Worm (Caenorhabditis elegans) whole organism, L3 larva: ENCODE measurements around the gene srj-53.

Experiments used
- R02D3.7 ChIP-seq: fragments of 150-350 bp; optimal IDR thresholded peaks from 2 replicates; lab custom pipeline; 2014; ENCODE audit warnings: missing biosample characterization, missing genetic modification characterization
- ZK546.5 ChIP-seq: sonication (generic microtip); optimal IDR thresholded peaks from 2 replicates; lab custom pipeline; 2017; ENCODE audit warnings: missing biosample characterization, missing genetic modification characterization
- aly-2 ChIP-seq: fragments of 150-350 bp; optimal IDR thresholded peaks from 2 replicates; lab custom pipeline; 2014; ENCODE audit warnings: missing biosample characterization, missing genetic modification characterization
- ceh-16 ChIP-seq: sonication (generic microtip); optimal IDR thresholded peaks from 2 replicates; lab custom pipeline; 2017; ENCODE audit warnings: missing biosample characterization, missing genetic modification characterization
- ceh-28 ChIP-seq: fragments of 150-350 bp; optimal IDR thresholded peaks from 2 replicates; lab custom pipeline; 2014; ENCODE audit warnings: missing biosample characterization, missing genetic modification reagents, missing genetic modification characterization
- ceh-9 ChIP-seq: sonication (generic microtip); optimal IDR thresholded peaks from 2 replicates; lab custom pipeline; 2018; ENCODE audit warnings: missing biosample characterization, missing genetic modification characterization
- daf-12 ChIP-seq: fragments of 150-350 bp; optimal IDR thresholded peaks from 2 replicates; lab custom pipeline; 2014; ENCODE audit warnings: missing biosample characterization, missing genetic modification reagents, missing genetic modification characterization
- egl-27 ChIP-seq: sonication (generic microtip); optimal IDR thresholded peaks from 4 replicates; lab custom pipeline; 2017; ENCODE audit warnings: missing biosample characterization, missing genetic modification reagents, missing genetic modification characterization
- egl-5 ChIP-seq: fragments of 150-350 bp; optimal IDR thresholded peaks from 2 replicates; lab custom pipeline; 2017; ENCODE audit warnings: missing biosample characterization, missing genetic modification reagents, missing genetic modification characterization, inconsistent platforms
- elt-2 ChIP-seq: sonication (generic microtip); optimal IDR thresholded peaks from 2 replicates; lab custom pipeline; 2016; ENCODE audit warnings: missing genetic modification reagents, mild to moderate bottlenecking, missing genetic modification characterization, missing compliant biosample characterization
- elt-3 ChIP-seq, 3 experiments: fragments of 150-350 bp in 1 of 3; sonication (generic microtip) in 2 of 3; optimal IDR thresholded peaks; 2 replicates in 2 of 3; 4 replicates in 1 of 3; lab custom pipeline; 2014 to 2017; ENCODE audit warnings: missing biosample characterization in 3 of 3, missing genetic modification characterization in 3 of 3
- fkh-2 ChIP-seq: fragments of 150-350 bp; optimal IDR thresholded peaks from 2 replicates; lab custom pipeline; 2014; ENCODE audit warnings: missing biosample characterization, missing genetic modification reagents, missing genetic modification characterization
- fos-1 ChIP-seq: fragments of 150-350 bp; optimal IDR thresholded peaks from 2 replicates; lab custom pipeline; 2014; ENCODE audit warnings: missing biosample characterization, missing genetic modification characterization
- hmg-11 ChIP-seq: sonication (generic microtip); optimal IDR thresholded peaks from 2 replicates; lab custom pipeline; 2016; ENCODE audit warnings: missing genetic modification characterization, missing compliant biosample characterization
- jun-1 ChIP-seq: fragments of 150-350 bp; optimal IDR thresholded peaks from 2 replicates; lab custom pipeline; 2014; ENCODE audit warnings: missing biosample characterization, missing genetic modification reagents, missing genetic modification characterization
- lin-15B ChIP-seq: fragments of 150-350 bp; optimal IDR thresholded peaks from 2 replicates; lab custom pipeline; 2014; ENCODE audit warnings: missing biosample characterization, missing genetic modification characterization
- lsy-12 ChIP-seq: sonication (generic microtip); optimal IDR thresholded peaks from 2 replicates; lab custom pipeline; 2016; ENCODE audit warnings: mild to moderate bottlenecking, missing genetic modification characterization, missing compliant biosample characterization
- mdl-1 ChIP-seq: fragments of 150-350 bp; optimal IDR thresholded peaks from 2 replicates; lab custom pipeline; 2014; ENCODE audit warnings: missing biosample characterization, missing genetic modification characterization
- mml-1 ChIP-seq: fragments of 150-350 bp; sonication (generic microtip); optimal IDR thresholded peaks from 3 replicates; lab custom pipeline; 2014; ENCODE audit warnings: missing biosample characterization, missing genetic modification characterization
- nhr-11 ChIP-seq: fragments of 150-350 bp; optimal IDR thresholded peaks from 2 replicates; lab custom pipeline; 2014; ENCODE audit warnings: missing biosample characterization, missing genetic modification characterization
- nhr-12 ChIP-seq: fragments of 150-350 bp; optimal IDR thresholded peaks from 2 replicates; lab custom pipeline; 2014; ENCODE audit warnings: missing biosample characterization, missing genetic modification characterization
- nhr-23 ChIP-seq: fragments of 150-350 bp; optimal IDR thresholded peaks from 2 replicates; lab custom pipeline; 2014; ENCODE audit warnings: missing biosample characterization, missing genetic modification reagents, missing genetic modification characterization
- nhr-25 ChIP-seq: sonication (generic microtip); optimal IDR thresholded peaks from 2 replicates; lab custom pipeline; 2017; ENCODE audit warnings: missing biosample characterization, missing genetic modification characterization
- nhr-28 ChIP-seq: fragments of 150-350 bp; optimal IDR thresholded peaks from 2 replicates; lab custom pipeline; 2014; ENCODE audit warnings: missing biosample characterization, missing genetic modification characterization
- nhr-43 ChIP-seq: sonication (generic microtip); optimal IDR thresholded peaks from 2 replicates; lab custom pipeline; 2016; ENCODE audit warnings: mild to moderate bottlenecking, missing genetic modification characterization, missing compliant biosample characterization; ENCODE audit not compliant: poor library complexity, severe bottlenecking
- nhr-67 ChIP-seq: fragments of 150-350 bp; optimal IDR thresholded peaks from 2 replicates; lab custom pipeline; 2014; ENCODE audit warnings: missing biosample characterization, missing genetic modification characterization
- pqm-1 ChIP-seq: fragments of 150-350 bp; optimal IDR thresholded peaks from 2 replicates; lab custom pipeline; 2017; ENCODE audit warnings: missing biosample characterization, missing genetic modification characterization, inconsistent platforms
- sea-2 ChIP-seq: fragments of 150-350 bp; sonication (generic microtip); optimal IDR thresholded peaks from 4 replicates; lab custom pipeline; 2014; ENCODE audit warnings: missing biosample characterization, missing genetic modification reagents, missing genetic modification characterization
- skn-1 ChIP-seq: fragments of 150-350 bp; optimal IDR thresholded peaks from 2 replicates; lab custom pipeline; 2014; ENCODE audit warnings: missing biosample characterization, missing genetic modification characterization
- snpc-4 ChIP-seq: fragments of 150-350 bp; optimal IDR thresholded peaks from 2 replicates; lab custom pipeline; 2014; ENCODE audit warnings: missing biosample characterization, missing genetic modification characterization
- tbx-2 ChIP-seq: sonication (generic microtip); optimal IDR thresholded peaks from 2 replicates; lab custom pipeline; 2016; ENCODE audit warnings: mild to moderate bottlenecking, missing genetic modification characterization, missing compliant biosample characterization
- unc-39 ChIP-seq: sonication (generic microtip); optimal IDR thresholded peaks from 4 replicates; lab custom pipeline; 2017; ENCODE audit warnings: missing biosample characterization, missing genetic modification characterization
- zag-1 ChIP-seq: fragments of 150-350 bp; optimal IDR thresholded peaks from 2 replicates; lab custom pipeline; 2014; ENCODE audit warnings: missing biosample characterization, missing genetic modification characterization
- ztf-11 ChIP-seq: fragments of 150-350 bp; optimal IDR thresholded peaks from 2 replicates; lab custom pipeline; 2014; ENCODE audit warnings: missing biosample characterization, missing genetic modification characterization
- ztf-4 ChIP-seq: fragments of 150-350 bp; optimal IDR thresholded peaks from 2 replicates; lab custom pipeline; 2014; ENCODE audit warnings: missing biosample characterization, missing genetic modification characterization

srj-53 gene

ce11 chrV:655823-656222, 38.7 kb downstream of the srj-53 start, which contains the start of gene srh-245:
TSS of gene srh-245 (minus strand) at chrV:655923.
- TF ChIP-seq mdl-1 (tag; lab: Kevin White, UChicago) (no peak), unc-39 (tag; lab: Kevin White, UChicago) (no peak), zag-1 (no peak), nhr-25 (tag; lab: Kevin White, UChicago) (no peak), egl-5 (tag; lab: Kevin White, UChicago) (no peak), nhr-23 (tag; lab: Kevin White, UChicago) (no peak), mml-1 (tag; lab: Kevin White, UChicago) (no peak), lsy-12 (tag; lab: Kevin White, UChicago) (no peak), tbx-2 (tag; lab: Kevin White, UChicago) (no peak), nhr-28 (tag; lab: Kevin White, UChicago) (no peak), nhr-67 (tag; lab: Kevin White, UChicago) (no peak), ztf-11 (tag; lab: Kevin White, UChicago) (no peak), hmg-11 (tag; lab: Kevin White, UChicago) (no peak)

- TF ChIP-seq nhr-28 (tag; lab: Kevin White, UChicago) (no peak), ztf-4 (tag; lab: Kevin White, UChicago) (no peak), skn-1 (tag; lab: Kevin White, UChicago) (no peak), elt-2 (tag; lab: Kevin White, UChicago) (no peak), egl-5 (tag; lab: Kevin White, UChicago) (no peak), lsy-12 (tag; lab: Kevin White, UChicago) (no peak), nhr-25 (tag; lab: Kevin White, UChicago) (no peak), nhr-12 (tag; lab: Kevin White, UChicago) (no peak), daf-12 (tag; lab: Kevin White, UChicago) (no peak), sea-2 (GFP tag; lab: Kevin White, UChicago) (no peak), ZK546.5 (tag; lab: Kevin White, UChicago) (no peak)
- TF ChIP-seq, all 47 proteins: peak for 0
These were observed 40.1 kb downstream of the srj-53 start, which contains the start of gene srj-6 for ce11 chrV:654402-654801. TSS of gene srj-6 (minus strand) at chrV:654502.

- TF ChIP-seq tbx-2 (tag; lab: Kevin White, UChicago) (no peak), jun-1 (tag; lab: Kevin White, UChicago) (no peak), pqm-1 (tag; lab: Kevin White, UChicago) (no peak), nhr-11 (tag; lab: Kevin White, UChicago) (no peak), nhr-25 (tag; lab: Kevin White, UChicago) (no peak), elt-3 (tag; optimal IDR thresholded peaks at IDR 0.05; lab: Kevin White, UChicago) (no peak), aly-2 (no peak), lin-15B (tag; lab: Kevin White, UChicago) (no peak), nhr-43 (tag; lab: Kevin White, UChicago) (no peak), ceh-28 (tag; lab: Kevin White, UChicago) (no peak), lsy-12 (tag; lab: Kevin White, UChicago) (no peak), R02D3.7 (tag; lab: Kevin White, UChicago) (no peak), fos-1 (tag; lab: Kevin White, UChicago) (no peak), snpc-4 (tag; lab: Kevin White, UChicago) (no peak), ztf-4 (tag; lab: Kevin White, UChicago) (no peak), ceh-16 (tag; lab: Kevin White, UChicago) (no peak)
These were observed 41.6 kb downstream of the srj-53 start, which contains the start of gene srj-5 for ce11 chrV:652940-653339. TSS of gene srj-5 (minus strand) at chrV:653040.

DNA sequence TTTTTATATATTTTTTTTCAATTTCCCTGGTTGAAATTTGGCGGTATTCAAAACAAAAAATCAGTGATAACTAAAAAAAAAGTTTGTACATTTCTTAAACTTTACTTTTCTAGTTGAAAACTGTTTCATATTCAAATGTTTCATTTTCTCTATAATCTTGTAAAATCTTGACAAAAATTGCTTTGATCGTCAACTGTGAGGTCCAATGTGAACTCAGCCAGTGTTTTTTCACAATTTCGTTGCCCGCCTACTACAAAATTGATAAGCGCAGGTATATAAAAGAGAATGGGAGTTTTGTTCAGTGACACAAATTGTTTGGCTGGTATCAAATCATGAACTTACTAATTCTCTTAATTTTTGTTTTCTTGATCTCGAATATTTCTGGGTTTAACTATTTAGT, 47.6 kb downstream of the srj-53 start, which contains the start of gene ugt-42:
TSS of gene ugt-42 (plus strand) at position 301 of the 400 bp plus-strand sequence.
- TF ChIP-seq nhr-25 (tag; lab: Kevin White, UChicago) (no peak), ZK546.5 (tag; lab: Kevin White, UChicago) (no peak), egl-27 (tag; lab: Kevin White, UChicago) (no peak), jun-1 (tag; lab: Kevin White, UChicago) (no peak), mdl-1 (tag; lab: Kevin White, UChicago) (no peak), fkh-2 (tag; lab: Kevin White, UChicago) (no peak), ceh-9 (tag; lab: Kevin White, UChicago) (no peak)
